Worm (Caenorhabditis elegans) whole organism, young adult: ENCODE measurements around the gene unc-53.

Experiments used
- F10E7.11 ChIP-seq: sonication (generic microtip); optimal IDR thresholded peaks from 2 replicates; lab custom pipeline; 2017; ENCODE audit warnings: mild to moderate bottlenecking, missing genetic modification characterization, moderate library complexity, missing compliant biosample characterization
- ama-1 ChIP-seq, 3 experiments: fragments of 150-350 bp in 1 of 3; sonication (generic microtip) in 2 of 3; optimal IDR thresholded peaks; 2 replicates each; lab custom pipeline; 2014 to 2018; ENCODE audit warnings: missing biosample characterization in 2 of 3, missing genetic modification characterization in 2 of 3, missing genetic modification reagents in 2 of 3
- attf-6 ChIP-seq: fragments of 200-800 bp; sonication (Bioruptor generic); IDR thresholded peaks from 2 replicates; pipeline ENCODE4 v1.3.6; 2022; ENCODE audit warnings: missing genetic modification reagents, missing genetic modification characterization, missing compliant biosample characterization
- ceh-100 ChIP-seq: fragments of 200-800 bp; sonication (Bioruptor generic); IDR thresholded peaks from 2 replicates; pipeline ENCODE4 v1.3.6; 2022; ENCODE audit warnings: missing genetic modification reagents, missing genetic modification characterization, missing compliant biosample characterization
- ceh-27 ChIP-seq: fragments of 200-800 bp; sonication (Bioruptor generic); optimal IDR thresholded peaks from 2 replicates; lab custom pipeline; 2018; ENCODE audit warnings: mild to moderate bottlenecking, missing genetic modification characterization, moderate library complexity, missing compliant biosample characterization
- ceh-58 ChIP-seq: fragments of 200-800 bp; sonication (Bioruptor generic); IDR thresholded peaks from 2 replicates; pipeline ENCODE4 v1.3.6; 2022; ENCODE audit warnings: missing genetic modification characterization, missing compliant biosample characterization
- efl-1 ChIP-seq: fragments of 150-350 bp; optimal IDR thresholded peaks from 2 replicates; lab custom pipeline; 2014; ENCODE audit warnings: missing biosample characterization, missing genetic modification reagents, missing genetic modification characterization
- egl-18 ChIP-seq: fragments of 200-800 bp; sonication (Bioruptor generic); IDR thresholded peaks from 2 replicates; pipeline ENCODE4 v1.3.6; 2022; ENCODE audit warnings: missing genetic modification reagents, missing genetic modification characterization, missing compliant biosample characterization
- mes-4 ChIP-seq: sonication (generic microtip); optimal IDR thresholded peaks from 2 replicates; lab custom pipeline; 2016; ENCODE audit warnings: missing genotype, missing genetic modification characterization, missing compliant biosample characterization
- nfya-2 ChIP-seq: fragments of 200-800 bp; sonication (Bioruptor generic); IDR thresholded peaks from 2 replicates; pipeline ENCODE4 v1.3.6; 2022; ENCODE audit warnings: missing genetic modification reagents, missing genetic modification characterization, missing compliant biosample characterization
- somi-1 ChIP-seq: fragments of 200-800 bp; sonication (Bioruptor generic); optimal IDR thresholded peaks from 2 replicates; lab custom pipeline; 2018; ENCODE audit warnings: mild to moderate bottlenecking, missing genetic modification characterization, missing compliant biosample characterization
- unc-62 ChIP-seq: fragments of 150-350 bp; optimal IDR thresholded peaks from 2 replicates; lab custom pipeline; 2014; ENCODE audit warnings: missing biosample characterization, missing genetic modification reagents, missing genetic modification characterization
- zim-3 ChIP-seq: sonication (generic microtip); optimal IDR thresholded peaks from 2 replicates; lab custom pipeline; 2017; ENCODE audit warnings: mild to moderate bottlenecking, missing genetic modification characterization, moderate library complexity, missing compliant biosample characterization

ce11 chrII:11101171-11101570 lies 11.9 kb upstream of the unc-53 start:
- TF ChIP-seq ama-1 (optimal IDR thresholded peaks at IDR 0.05; lab: Kevin White, UChicago) = no peak
- no peak for TF ChIP-seq ama-1 (GFP tag; optimal IDR thresholded peaks at IDR 0.05; lab: Kevin White, UChicago)
- no peak for TF ChIP-seq attf-6 (GFP tag; lab: Robert Waterston, UW)
- TF ChIP-seq ceh-100 (GFP tag; lab: Robert Waterston, UW) = no peak
- TF ChIP-seq ceh-27 (GFP tag; lab: Kevin White, UChicago) = no peak
- TF ChIP-seq mes-4 (tag; lab: Kevin White, UChicago) = no peak
- TF ChIP-seq F10E7.11 (tag; lab: Kevin White, UChicago) = no peak
- TF ChIP-seq zim-3 (tag; lab: Kevin White, UChicago) = no peak
- TF ChIP-seq ceh-58 = no peak
- TF ChIP-seq somi-1 (GFP tag; lab: Kevin White, UChicago) = no peak
- TF ChIP-seq efl-1 = no peak
- no peak for TF ChIP-seq nfya-2 (GFP tag; lab: Robert Waterston, UW)
- no peak for TF ChIP-seq unc-62 (GFP tag; lab: Kevin White, UChicago)
- no peak for TF ChIP-seq egl-18
